Worm (Caenorhabditis elegans) whole organism, early embryonic: ENCODE results near the gene fut-2.

ENCODE experiments used
- ama-1 ChIP-seq: fragments of 150-350 bp; optimal IDR thresholded peaks from 2 replicates; lab custom pipeline; 2014
- ceh-13 ChIP-seq: fragments of 200-800 bp; sonication (Bioruptor generic); optimal IDR thresholded peaks from 2 replicates; lab custom pipeline; 2018; ENCODE audit warnings: mild to moderate bottlenecking, missing genetic modification characterization, missing compliant biosample characterization
- flt-1 ChIP-seq: fragments of 200-800 bp; sonication (Bioruptor generic); IDR thresholded peaks from 2 replicates; pipeline ENCODE4 v1.3.6; 2022; ENCODE audit warnings: missing genetic modification characterization, missing compliant biosample characterization
- pes-1 ChIP-seq: fragments of 200-800 bp; sonication (Bioruptor generic); IDR thresholded peaks from 2 replicates; pipeline ENCODE4 v1.3.6; 2022; ENCODE audit warnings: missing genetic modification reagents, missing genetic modification characterization, missing compliant biosample characterization

ce11 chrV:6606197-6606596 is 30.5 kb upstream of the fut-2 start:
- TF ChIP-seq pes-1 (GFP tag; lab: Robert Waterston, UW) = no peak
- no peak for TF ChIP-seq flt-1 (GFP tag; lab: Robert Waterston, UW)
- no peak for TF ChIP-seq ceh-13 (GFP tag; lab: Kevin White, UChicago)
- TF ChIP-seq ama-1 (lab: Kevin White, UChicago) = no peak
